Fruit fly (Drosophila melanogaster): Measurements from ENCODE around the gene GCS2alpha.

DNA sequence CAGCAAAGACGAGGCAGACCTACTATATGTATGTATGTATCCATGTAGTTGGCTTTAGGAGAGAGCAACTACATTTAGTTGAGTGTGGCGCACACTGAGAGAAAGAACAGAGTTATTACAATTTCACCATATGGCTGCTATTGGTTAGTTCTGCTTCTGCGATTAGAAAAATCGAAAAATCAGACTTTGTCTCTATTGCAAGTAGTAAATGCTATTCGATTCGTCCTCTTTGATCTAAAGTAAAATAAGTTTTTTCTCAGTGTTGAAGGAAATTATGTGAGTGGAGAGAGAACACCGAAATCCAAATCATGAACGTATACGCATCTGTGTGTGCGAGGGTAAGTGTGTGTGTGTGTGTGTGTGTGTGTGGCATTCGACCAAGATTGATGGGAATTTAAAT, 11.2 kb downstream of the GCS2alpha start:
- no peak for TF ChIP-seq CG7045 (GFP tag; optimal IDR thresholded peaks at IDR 0.05)
- no peak for TF ChIP-seq CG11617 (GFP tag; optimal IDR thresholded peaks at IDR 0.05)
- no peak for TF ChIP-seq cic (GFP tag; optimal IDR thresholded peaks at IDR 0.05)
- TF ChIP-seq CG33017 (tag; optimal IDR thresholded peaks at IDR 0.05): no peak
- no peak for TF ChIP-seq ovo (GFP tag; optimal IDR thresholded peaks at IDR 0.05)
- no peak for TF ChIP-seq CG5204 (GFP tag; optimal IDR thresholded peaks at IDR 0.05)
- TF ChIP-seq Hr96 (GFP tag; optimal IDR thresholded peaks at IDR 0.05): no peak
